Worm (Caenorhabditis elegans) whole organism, L3 larva: ENCODE results near the gene dmd-6.

Experiments
- ama-1 ChIP-seq: fragments of 150-350 bp; optimal IDR thresholded peaks from 2 replicates; lab custom pipeline; 2018
- ceh-9 ChIP-seq: sonication (generic microtip); optimal IDR thresholded peaks from 2 replicates; lab custom pipeline; 2018; ENCODE audit warnings: missing biosample characterization, missing genetic modification characterization
- egl-27 ChIP-seq: sonication (generic microtip); optimal IDR thresholded peaks from 4 replicates; lab custom pipeline; 2017; ENCODE audit warnings: missing biosample characterization, missing genetic modification reagents, missing genetic modification characterization
- elt-2 ChIP-seq: sonication (generic microtip); optimal IDR thresholded peaks from 2 replicates; lab custom pipeline; 2016; ENCODE audit warnings: missing genetic modification reagents, mild to moderate bottlenecking, missing genetic modification characterization, missing compliant biosample characterization
- pha-4 ChIP-seq: fragments of 150-350 bp; optimal IDR thresholded peaks from 2 replicates; lab custom pipeline; 2014; ENCODE audit warnings: missing biosample characterization, missing genetic modification reagents, missing genetic modification characterization
- tbx-2 ChIP-seq: sonication (generic microtip); optimal IDR thresholded peaks from 2 replicates; lab custom pipeline; 2016; ENCODE audit warnings: mild to moderate bottlenecking, missing genetic modification characterization, missing compliant biosample characterization
- unc-62 ChIP-seq: fragments of 150-350 bp; sonication (generic microtip); optimal IDR thresholded peaks from 4 replicates; lab custom pipeline; 2014; ENCODE audit warnings: missing biosample characterization, missing genetic modification reagents, missing genetic modification characterization
- zag-1 ChIP-seq: fragments of 150-350 bp; optimal IDR thresholded peaks from 2 replicates; lab custom pipeline; 2014; ENCODE audit warnings: missing biosample characterization, missing genetic modification characterization
- ztf-11 ChIP-seq: fragments of 150-350 bp; optimal IDR thresholded peaks from 2 replicates; lab custom pipeline; 2014; ENCODE audit warnings: missing biosample characterization, missing genetic modification characterization

DNA sequence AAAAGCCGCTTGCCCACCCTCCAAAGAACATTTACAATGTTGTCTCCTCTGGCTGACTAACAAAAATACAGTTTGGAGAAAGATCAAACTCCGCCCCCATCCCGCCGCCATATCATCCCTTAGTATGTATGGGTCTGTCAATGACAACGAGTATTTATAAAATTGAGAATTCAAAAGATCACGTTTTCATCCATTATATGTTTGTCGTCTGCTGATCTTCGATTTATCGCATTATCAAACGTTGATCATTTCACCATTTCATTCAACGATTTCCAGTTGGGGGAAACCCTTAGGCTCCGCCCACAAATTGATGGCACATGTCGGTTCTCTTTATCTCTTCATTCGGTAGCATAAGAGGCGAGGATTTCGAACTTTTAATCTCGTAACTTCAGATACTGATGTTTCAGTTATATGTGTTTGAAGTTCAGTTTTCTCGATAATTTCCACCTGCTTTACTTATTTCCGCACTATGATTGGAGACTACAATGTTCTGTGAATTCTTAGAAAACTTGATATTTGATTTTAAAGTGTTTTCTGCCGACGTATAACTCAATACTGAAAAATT, 2.1 kb upstream of the dmd-6 start:
- TF ChIP-seq unc-62 (GFP tag; lab: Kevin White, UChicago), result peak; percentile 0
- TF ChIP-seq ceh-9 (tag; lab: Kevin White, UChicago), result no peak
- TF ChIP-seq zag-1 (tag; lab: Kevin White, UChicago), result no peak
- TF ChIP-seq egl-27, result no peak
- peak; percentile 11 for TF ChIP-seq elt-2 (tag; lab: Kevin White, UChicago)
- no peak for TF ChIP-seq ztf-11 (tag; lab: Kevin White, UChicago)
- TF ChIP-seq pha-4 (tag; lab: Kevin White, UChicago), result peak; percentile 1
- peak; percentile 84 for TF ChIP-seq ama-1
- TF ChIP-seq tbx-2, result peak; percentile 23
